Fruit fly (Drosophila melanogaster): ENCODE measurements around the gene Aven.

Aven gene

DNA sequence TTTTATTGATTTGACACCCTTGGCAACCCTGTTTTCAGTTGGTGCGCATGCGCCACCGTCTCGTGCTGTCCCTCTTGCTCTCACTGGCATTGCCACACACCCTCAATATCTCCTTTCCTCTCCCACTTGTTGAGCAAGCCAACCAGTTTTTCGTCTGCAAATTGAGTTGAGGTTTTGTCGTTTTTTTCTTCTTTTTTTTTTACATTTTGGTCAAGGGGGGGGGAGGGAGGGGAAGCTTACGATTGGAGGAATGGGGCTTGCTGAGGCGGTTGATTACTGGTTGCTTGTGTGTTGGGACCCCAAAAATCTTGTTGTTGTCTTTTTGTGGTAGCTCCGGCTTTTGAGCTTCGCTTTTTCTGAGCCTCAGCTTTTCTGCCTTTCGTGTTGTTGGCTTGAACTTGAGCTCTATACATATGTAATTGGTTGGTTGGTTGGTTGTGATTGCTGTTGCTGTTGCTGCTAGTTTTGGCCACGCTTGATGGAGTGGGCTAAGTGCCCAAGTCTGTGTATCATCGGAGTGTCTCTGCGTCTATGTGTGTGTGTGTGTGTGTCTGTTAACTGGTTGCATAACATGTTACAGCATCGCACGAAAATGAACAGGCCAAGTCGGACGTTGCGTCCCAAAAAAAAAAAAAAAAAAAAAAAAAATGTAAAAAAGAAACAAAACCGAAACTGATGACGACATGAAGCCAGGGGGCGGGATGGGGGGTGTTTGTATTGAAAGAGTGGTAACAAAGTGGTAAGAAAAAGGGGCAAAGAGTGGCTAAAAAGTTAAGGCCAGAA is 47.3 kb upstream of the Aven start (continued):
- TF ChIP-seq CG14710 (tag; optimal IDR thresholded peaks at IDR 0.05) = peak; percentile 4
- peak; percentile 48 for TF ChIP-seq mirr (GFP tag; optimal IDR thresholded peaks at IDR 0.05)

DNA sequence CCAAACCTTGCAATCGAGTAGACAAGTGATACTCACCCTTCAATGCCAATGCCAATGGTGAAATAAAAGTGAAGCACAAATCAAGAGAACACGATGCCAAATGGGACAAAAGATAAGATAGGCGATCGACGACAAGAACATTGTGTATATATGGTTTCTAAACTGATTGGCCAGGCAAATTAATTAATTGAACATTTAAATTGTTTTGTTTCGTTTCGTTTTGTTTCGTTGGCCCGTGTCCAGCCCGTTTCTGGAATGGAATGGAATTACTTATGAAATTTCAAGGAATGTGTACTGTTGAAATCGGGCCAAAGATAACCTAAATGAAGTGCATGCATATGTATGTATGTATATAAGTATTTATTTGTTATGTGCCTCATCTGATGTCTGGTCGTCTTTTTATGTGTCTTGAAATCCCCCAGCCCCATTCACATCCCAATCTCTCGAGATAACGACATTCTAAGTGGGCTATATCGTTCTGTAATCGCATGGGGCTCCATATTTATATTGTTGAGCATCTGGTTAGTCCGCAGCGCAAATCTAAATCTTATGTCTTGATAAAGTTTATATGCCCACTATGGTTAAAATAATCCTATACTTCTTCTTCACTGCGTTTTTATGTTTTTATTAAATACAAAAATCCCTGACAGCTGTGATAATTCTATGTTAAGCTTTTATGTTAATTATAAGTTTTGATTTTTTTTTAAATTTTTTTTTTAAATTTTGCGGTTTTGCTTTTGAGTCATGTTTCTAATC is 46.5 kb upstream of the Aven start:
- TF ChIP-seq jumu (GFP tag; optimal IDR thresholded peaks at IDR 0.05) = no peak
- no peak for TF ChIP-seq fu2 (GFP tag; optimal IDR thresholded peaks at IDR 0.05)
- no peak for TF ChIP-seq bab2 (GFP tag; optimal IDR thresholded peaks at IDR 0.05)
- no peak for TF ChIP-seq Hr39 (optimal IDR thresholded peaks at IDR 0.05)
- no peak for TF ChIP-seq klu (GFP tag; IDR thresholded peaks at IDR 0.05)
- TF ChIP-seq Bdp1 (GFP tag; optimal IDR thresholded peaks at IDR 0.05) = no peak
- peak; percentile 35 for TF ChIP-seq CG34376 (GFP tag; optimal IDR thresholded peaks at IDR 0.05)
- no peak for TF ChIP-seq CG3726 (GFP tag; IDR thresholded peaks at IDR 0.05)
- TF ChIP-seq NC2α (GFP tag; optimal IDR thresholded peaks at IDR 0.05) = no peak
- TF ChIP-seq Sox100B (GFP tag; optimal IDR thresholded peaks at IDR 0.05) = peak; percentile 24
- no peak for TF ChIP-seq Kr (GFP tag; optimal IDR thresholded peaks at IDR 0.05)
- no peak for TF ChIP-seq nom (GFP tag; optimal IDR thresholded peaks at IDR 0.05)
- no peak for TF ChIP-seq nerfin-1 (tag; optimal IDR thresholded peaks at IDR 0.05)
- peak in 1 of 2 experiments; percentile 26 for TF ChIP-seq Pdp1 (GFP tag; optimal IDR thresholded peaks at IDR 0.05)
- peak; percentile 13 for TF ChIP-seq grau (tag; optimal IDR thresholded peaks at IDR 0.05)
- no peak for TF ChIP-seq Bgb (GFP tag; IDR thresholded peaks at IDR 0.05; ENCODE audit: partially characterized antibody)
- no peak for TF ChIP-seq Side (GFP tag; optimal IDR thresholded peaks at IDR 0.05)
- TF ChIP-seq CG32532 (GFP tag; IDR thresholded peaks at IDR 0.05) = 0 out of 2 replicates have a peak, but pooled peaks have one; percentile 10
- no peak for TF ChIP-seq Doc2 (GFP tag; IDR thresholded peaks at IDR 0.05)
- TF ChIP-seq gcm (GFP tag; optimal IDR thresholded peaks at IDR 0.05) = no peak
- no peak for TF ChIP-seq aop (GFP tag; IDR thresholded peaks at IDR 0.05)
- TF ChIP-seq az2 (GFP tag; optimal IDR thresholded peaks at IDR 0.05) = no peak
- TF ChIP-seq hkb (optimal IDR thresholded peaks at IDR 0.05) = no peak
- 0 out of 2 replicates have a peak, but pooled peaks have one; percentile 11 for TF ChIP-seq hkb (GFP tag; IDR thresholded peaks at IDR 0.05)
- no peak for TF ChIP-seq CG17802 (tag; optimal IDR thresholded peaks at IDR 0.05)
- TF ChIP-seq CG2678 (tag; optimal IDR thresholded peaks at IDR 0.05) = peak; percentile 26
- peak; percentile 10 for TF ChIP-seq phol (tag; optimal IDR thresholded peaks at IDR 0.05)
- TF ChIP-seq H15 (GFP tag; IDR thresholded peaks at IDR 0.05) = no peak
- no peak for TF ChIP-seq Antp (GFP tag; optimal IDR thresholded peaks at IDR 0.05)
- no peak for TF ChIP-seq sob (GFP tag; IDR thresholded peaks at IDR 0.05)
- TF ChIP-seq Hey (tag; optimal IDR thresholded peaks at IDR 0.05) = no peak
- TF ChIP-seq sd (tag; optimal IDR thresholded peaks at IDR 0.05) = peak; percentile 46
- TF ChIP-seq CG18262 (tag; optimal IDR thresholded peaks at IDR 0.05) = peak; percentile 9
- TF ChIP-seq Hsf (GFP tag; optimal IDR thresholded peaks at IDR 0.05) = no peak
- TF ChIP-seq CG10543 (GFP tag; optimal IDR thresholded peaks at IDR 0.05) = no peak
- peak; percentile 47 for TF ChIP-seq Med (GFP tag)
- TF ChIP-seq CG4328 (GFP tag; optimal IDR thresholded peaks at IDR 0.05) = no peak
- TF ChIP-seq CG11695 (GFP tag; IDR thresholded peaks at IDR 0.05) = no peak
- peak; percentile 38 for TF ChIP-seq CG11504 (tag; optimal IDR thresholded peaks at IDR 0.05)
- TF ChIP-seq eve (GFP tag; optimal IDR thresholded peaks at IDR 0.05) = peak in 1 of 2 experiments; percentile 21
- no peak for TF ChIP-seq Fer2 (tag; optimal IDR thresholded peaks at IDR 0.05)
- TF ChIP-seq ems (GFP tag; optimal IDR thresholded peaks at IDR 0.05) = no peak
- peak; percentile 37 for TF ChIP-seq CG18599 (GFP tag; optimal IDR thresholded peaks at IDR 0.05)
- TF ChIP-seq CG12659 (GFP tag; optimal IDR thresholded peaks at IDR 0.05) = peak; percentile 23
- TF ChIP-seq cg (GFP tag; optimal IDR thresholded peaks at IDR 0.05) = no peak
